Worm (Caenorhabditis elegans): ENCODE data around the gene C02F5.14.

Gene C02F5.14

ce11 chrIII:8254938-8255337 is 19.6 kb upstream of the C02F5.14 start, which contains the start of gene F09G8.5:
Gene F09G8.5, plus strand, starts transcription at chrIII:8254975.
- TF ChIP-seq unc-55 (GFP tag; optimal IDR thresholded peaks at IDR 0.05), result peak; percentile 81
- no peak for TF ChIP-seq sma-3 (GFP tag; optimal IDR thresholded peaks at IDR 0.05)

ce11 chrIII:8250007-8250683 is 14.8 kb upstream of the C02F5.14 start, which contains the start of gene knl-1:
Gene knl-1, plus strand, starts transcription at chrIII:8250632.
- TF ChIP-seq unc-55 (GFP tag; optimal IDR thresholded peaks at IDR 0.05) (peak; percentile 84), nhr-129 (tag; optimal IDR thresholded peaks at IDR 0.05) (peak; percentile 76), zag-1 (tag; optimal IDR thresholded peaks at IDR 0.05) (no peak), elt-3 (tag; optimal IDR thresholded peaks at IDR 0.05) (no peak), C34F6.9 (tag; optimal IDR thresholded peaks at IDR 0.05) (peak; percentile 65), lsy-2 (tag; optimal IDR thresholded peaks at IDR 0.05) (peak in 1 of 2 experiments; percentile 72), F13H6.1 (tag; optimal IDR thresholded peaks at IDR 0.05) (no peak), fos-1 (tag; optimal IDR thresholded peaks at IDR 0.05) (peak; percentile 2), blmp-1 (tag; optimal IDR thresholded peaks at IDR 0.05; ENCODE audit: insufficient read depth) (no peak), snpc-4 (tag; optimal IDR thresholded peaks at IDR 0.05) (peak; percentile 9), crh-2 (tag; optimal IDR thresholded peaks at IDR 0.05) (peak; percentile 7), gmeb-1 (tag; optimal IDR thresholded peaks at IDR 0.05) (peak; percentile 73)

DNA sequence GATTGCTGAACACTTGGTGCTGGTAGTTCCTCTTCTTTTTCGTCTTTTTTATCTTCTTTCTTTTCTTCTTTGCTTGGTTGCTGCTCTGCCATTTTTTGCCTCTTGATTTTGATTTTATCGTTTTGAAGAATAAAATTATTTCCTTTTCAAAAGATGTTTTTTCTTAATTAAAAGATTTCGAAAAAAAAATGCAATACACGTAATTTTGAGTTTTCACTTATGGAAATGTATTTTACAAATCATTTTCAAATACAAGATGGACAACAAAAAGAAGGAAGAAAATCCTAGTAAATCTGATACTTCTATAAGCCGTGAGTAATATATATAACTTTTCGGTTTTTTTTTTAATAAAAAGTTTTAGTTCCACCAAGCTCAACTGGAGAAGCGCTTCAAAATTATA is 14.1 kb upstream of the C02F5.14 start, which contains the start of the genes C02F5.10 and C02F5.2:
Gene C02F5.10 (minus strand): TSS at position 101 of the 400 bp plus-strand sequence.
Gene C02F5.2 (plus strand): TSS at position 239 of the 400 bp plus-strand sequence.
- TF ChIP-seq zag-1 (tag; optimal IDR thresholded peaks at IDR 0.05) (no peak), Y55F3AM.14 (GFP tag; optimal IDR thresholded peaks at IDR 0.05) (no peak)

- TF ChIP-seq dmd-4 (tag; optimal IDR thresholded peaks at IDR 0.05), result no peak
- no peak for TF ChIP-seq nhr-77 (tag; optimal IDR thresholded peaks at IDR 0.05)
- no peak for TF ChIP-seq unc-55 (GFP tag; optimal IDR thresholded peaks at IDR 0.05)
- TF ChIP-seq alr-1 (tag; optimal IDR thresholded peaks at IDR 0.05), result no peak
- no peak for TF ChIP-seq mab-5 (tag; optimal IDR thresholded peaks at IDR 0.05)
- no peak for TF ChIP-seq ceh-16 (tag; optimal IDR thresholded peaks at IDR 0.05)
Measured at ce11 chrIII:8247051-8247450, 11.7 kb upstream of the C02F5.14 start, which contains the start of gene C02F5.13. Gene C02F5.13, plus strand, starts transcription at chrIII:8247351.

ce11 chrIII:8245591-8245990 is 10.3 kb upstream of the C02F5.14 start, which contains the start of gene C02F5.3:
Gene C02F5.3, plus strand, starts transcription at chrIII:8245891.
- TF ChIP-seq snpc-4 (tag; optimal IDR thresholded peaks at IDR 0.05) (no peak), skn-1 (tag; optimal IDR thresholded peaks at IDR 0.05) (no peak), unc-55 (GFP tag; optimal IDR thresholded peaks at IDR 0.05) (no peak), alr-1 (tag; optimal IDR thresholded peaks at IDR 0.05) (no peak), blmp-1 (tag; optimal IDR thresholded peaks at IDR 0.05; ENCODE audit: insufficient read depth) (no peak), sem-4 (tag; optimal IDR thresholded peaks at IDR 0.05) (no peak), ZK546.5 (tag; optimal IDR thresholded peaks at IDR 0.05) (no peak), aly-2 (tag; optimal IDR thresholded peaks at IDR 0.05) (no peak), peb-1 (tag; optimal IDR thresholded peaks at IDR 0.05) (no peak), nhr-129 (tag; optimal IDR thresholded peaks at IDR 0.05) (no peak), elt-3 (tag; optimal IDR thresholded peaks at IDR 0.05) (no peak), ama-1 (optimal IDR thresholded peaks at IDR 0.05) (no peak), ceh-82 (tag; optimal IDR thresholded peaks at IDR 0.05) (no peak), lsy-2 (tag; optimal IDR thresholded peaks at IDR 0.05) (no peak), nhr-6 (tag; optimal IDR thresholded peaks at IDR 0.05) (no peak), nhr-12 (tag; optimal IDR thresholded peaks at IDR 0.05) (no peak), C34F6.9 (tag; optimal IDR thresholded peaks at IDR 0.05) (no peak)

DNA sequence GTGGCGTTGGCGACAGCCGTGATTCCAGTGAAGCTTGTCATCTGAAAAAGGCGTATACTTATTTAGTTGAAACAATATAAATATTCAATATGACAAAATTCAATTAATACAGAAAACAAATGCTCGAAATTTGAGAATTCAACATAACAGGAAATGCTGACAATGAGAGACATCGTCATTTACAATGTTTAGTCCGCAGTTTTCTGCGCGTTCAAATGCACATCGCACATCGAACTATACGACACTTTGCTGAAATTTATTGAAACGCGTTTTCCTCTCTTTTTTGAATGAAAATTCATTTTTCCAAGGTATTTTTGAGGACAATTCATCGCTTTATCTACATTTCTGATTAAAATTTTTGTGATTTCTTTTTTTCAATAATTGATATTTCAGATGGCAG is 8.7 kb upstream of the C02F5.14 start, which contains the start of the genes pbs-6 and cids-1:
Gene pbs-6 (minus strand): TSS at position 41 of the 400 bp plus-strand sequence.
Gene cids-1 (plus strand): TSS at position 394 of the 400 bp plus-strand sequence.
- TF ChIP-seq sma-9 (GFP tag; optimal IDR thresholded peaks at IDR 0.05), result no peak
- TF ChIP-seq sma-9 (tag; optimal IDR thresholded peaks at IDR 0.05), result no peak
- no peak for TF ChIP-seq ztf-1 (GFP tag; conservative IDR thresholded peaks at IDR 0.05)
- TF ChIP-seq C34F6.9 (tag; optimal IDR thresholded peaks at IDR 0.05), result peak; percentile 16
- no peak for TF ChIP-seq peb-1 (tag; optimal IDR thresholded peaks at IDR 0.05)
- TF ChIP-seq ceh-16 (tag; optimal IDR thresholded peaks at IDR 0.05), result no peak
- TF ChIP-seq ztf-11 (tag; optimal IDR thresholded peaks at IDR 0.05), result no peak
- no peak for TF ChIP-seq nhr-21 (tag; optimal IDR thresholded peaks at IDR 0.05)
- peak; percentile 21 for TF ChIP-seq nhr-129 (tag; optimal IDR thresholded peaks at IDR 0.05)
- TF ChIP-seq unc-62 (GFP tag; optimal IDR thresholded peaks at IDR 0.05), result no peak
- TF ChIP-seq nhr-11 (tag; optimal IDR thresholded peaks at IDR 0.05), result no peak
- TF ChIP-seq sem-4 (tag; optimal IDR thresholded peaks at IDR 0.05), result no peak
- TF ChIP-seq fos-1 (tag; optimal IDR thresholded peaks at IDR 0.05), result no peak
- no peak for TF ChIP-seq ZK546.5 (tag; optimal IDR thresholded peaks at IDR 0.05)
- TF ChIP-seq lsy-2 (tag; optimal IDR thresholded peaks at IDR 0.05), result peak in 1 of 2 experiments; percentile 51
- no peak for TF ChIP-seq ztf-4 (tag; optimal IDR thresholded peaks at IDR 0.05)
- TF ChIP-seq mdl-1 (tag; optimal IDR thresholded peaks at IDR 0.05), result no peak
- no peak for TF ChIP-seq nhr-237 (tag; optimal IDR thresholded peaks at IDR 0.05)
- no peak for TF ChIP-seq nhr-12 (tag; optimal IDR thresholded peaks at IDR 0.05)
- no peak for TF ChIP-seq ceh-82 (tag; optimal IDR thresholded peaks at IDR 0.05)
- TF ChIP-seq dmd-4 (tag; optimal IDR thresholded peaks at IDR 0.05), result no peak
- TF ChIP-seq alr-1 (tag; optimal IDR thresholded peaks at IDR 0.05), result no peak
- no peak for TF ChIP-seq Y55F3AM.14 (GFP tag; optimal IDR thresholded peaks at IDR 0.05)
- TF ChIP-seq unc-55 (GFP tag; optimal IDR thresholded peaks at IDR 0.05), result peak; percentile 47
- TF ChIP-seq R02D3.7 (tag; optimal IDR thresholded peaks at IDR 0.05), result no peak
